Fruit fly (Drosophila melanogaster) whole organism, embryonic: ENCODE measurements around the gene Liprin-alpha.

Experiments used
- Aef1 ChIP-seq: fragments of 200-800 bp; sonication (Bioruptor generic); IDR thresholded peaks from 3 replicates; pipeline ENCODE4 v1.3.6; 2022; ENCODE audit warnings: missing biosample characterization, missing genetic modification characterization
- Atf3 ChIP-seq: fragments of 200-800 bp; sonication (Bioruptor generic); optimal IDR thresholded peaks from 3 replicates; lab custom pipeline; 2016; ENCODE audit warnings: missing biosample characterization, missing genetic modification characterization
- C15 ChIP-seq: fragments of 200-800 bp; sonication (Bioruptor generic); IDR thresholded peaks from 3 replicates; pipeline ENCODE4 v1.3.6; 2022; ENCODE audit warnings: missing biosample characterization, missing genetic modification characterization
- CG10543 ChIP-seq: fragments of 200-800 bp; sonication (Bioruptor generic); optimal IDR thresholded peaks from 3 replicates; lab custom pipeline; 2017; ENCODE audit warnings: missing biosample characterization, mild to moderate bottlenecking, missing genetic modification characterization, moderate library complexity
- CG11456 ChIP-seq: fragments of 200-800 bp; sonication (Bioruptor generic); IDR thresholded peaks from 3 replicates; pipeline ENCODE4 v1.3.6; 2022; ENCODE audit warnings: missing biosample characterization, missing genetic modification characterization
- CG12071 ChIP-seq: fragments of 200-800 bp; sonication (Bioruptor generic); optimal IDR thresholded peaks from 3 replicates; lab custom pipeline; 2018; ENCODE audit warnings: missing biosample characterization, mild to moderate bottlenecking, missing genetic modification characterization
- CG13123 ChIP-seq: fragments of 200-800 bp; sonication (Bioruptor generic); optimal IDR thresholded peaks from 2 replicates; lab custom pipeline; 2016; ENCODE audit warnings: missing biosample characterization, missing genetic modification characterization
- CG1647 ChIP-seq: fragments of 200-800 bp; sonication (Bioruptor generic); optimal IDR thresholded peaks from 3 replicates; lab custom pipeline; 2016; ENCODE audit warnings: missing biosample characterization, missing genetic modification characterization
- CG17361 ChIP-seq: fragments of 200-800 bp; sonication (Bioruptor generic); IDR thresholded peaks from 3 replicates; pipeline ENCODE4 v1.3.6; 2022; ENCODE audit warnings: missing biosample characterization, missing genetic modification characterization
- CG17568 ChIP-seq: fragments of 200-800 bp; sonication (Bioruptor generic); optimal IDR thresholded peaks from 2 replicates; lab custom pipeline; 2018; ENCODE audit warnings: missing biosample characterization, mild to moderate bottlenecking, missing genetic modification characterization, moderate library complexity
- CG17612 ChIP-seq: fragments of 200-800 bp; sonication (Bioruptor generic); IDR thresholded peaks from 2 replicates; pipeline ENCODE4 v1.3.6; 2022; ENCODE audit warnings: missing biosample characterization, missing genetic modification characterization
- CG30431 ChIP-seq: fragments of 200-800 bp; sonication (Bioruptor generic); optimal IDR thresholded peaks from 2 replicates; lab custom pipeline; 2017; ENCODE audit warnings: missing biosample characterization, missing genetic modification characterization
- CG33557 ChIP-seq: fragments of 200-800 bp; sonication (Bioruptor generic); optimal IDR thresholded peaks from 2 replicates; lab custom pipeline; 2019; ENCODE audit warnings: missing biosample characterization, mild to moderate bottlenecking, missing genetic modification characterization, moderate library complexity
- CG34422 ChIP-seq: fragments of 200-800 bp; sonication (Bioruptor generic); IDR thresholded peaks from 3 replicates; pipeline ENCODE4 v1.3.6; 2022; ENCODE audit warnings: missing biosample characterization, missing genetic modification characterization
- CG3995 ChIP-seq: fragments of 200-800 bp; sonication (Bioruptor generic); optimal IDR thresholded peaks from 3 replicates; lab custom pipeline; 2016; ENCODE audit warnings: missing biosample characterization, missing genetic modification characterization
- CG4360 ChIP-seq: fragments of 200-800 bp; sonication (Bioruptor generic); IDR thresholded peaks from 2 replicates; pipeline ENCODE4 v1.3.6; 2022; ENCODE audit warnings: missing biosample characterization, missing genetic modification characterization
- CG6175 ChIP-seq: fragments of 200-800 bp; sonication (Bioruptor generic); IDR thresholded peaks from 3 replicates; pipeline ENCODE4 v1.3.6; 2022; ENCODE audit warnings: missing biosample characterization, missing genetic modification characterization
- CG8359 ChIP-seq: fragments of 200-800 bp; sonication (Bioruptor generic); optimal IDR thresholded peaks from 2 replicates; lab custom pipeline; 2017; ENCODE audit warnings: missing biosample characterization, mild to moderate bottlenecking, missing genetic modification characterization, borderline replicate concordance
- CG9797 ChIP-seq: fragments of 200-800 bp; sonication (Bioruptor generic); optimal IDR thresholded peaks from 3 replicates; lab custom pipeline; 2018; ENCODE audit warnings: missing biosample characterization, mild to moderate bottlenecking, missing genetic modification characterization
- CHES-1-like ChIP-seq: fragments of 200-800 bp; sonication (Bioruptor generic); optimal IDR thresholded peaks from 2 replicates; lab custom pipeline; 2016; ENCODE audit warnings: missing biosample characterization, missing genetic modification characterization
- ERR ChIP-seq: fragments of 200-800 bp; sonication (Bioruptor generic); optimal IDR thresholded peaks from 2 replicates; lab custom pipeline; 2016; ENCODE audit warnings: missing biosample characterization, missing genetic modification characterization
- HLH4C ChIP-seq: fragments of 200-800 bp; sonication (Bioruptor generic); IDR thresholded peaks from 3 replicates; pipeline ENCODE4 v1.3.6; 2022; ENCODE audit warnings: missing biosample characterization, missing genetic modification characterization; ENCODE audit not compliant: partially characterized antibody
- Hr78 ChIP-seq, 2 experiments: fragments of 200-800 bp in 1 of 2; fragments of >200 bp in 1 of 2; sonication (Bioruptor generic) in 1 of 2; optimal IDR thresholded peaks; 2 replicates each; lab custom pipeline; 2017 to 2019; ENCODE audit warnings: missing biosample characterization in 2 of 2, missing genetic modification characterization in 2 of 2, mild to moderate bottlenecking in 1 of 2, moderate library complexity in 1 of 2
- Lhr ChIP-seq: fragments of 200-800 bp; sonication (Bioruptor generic); optimal IDR thresholded peaks from 3 replicates; lab custom pipeline; 2017; ENCODE audit warnings: mild to moderate bottlenecking, missing biosample characterization, missing genetic modification reagents, missing genetic modification characterization
- Meics ChIP-seq: fragments of 200-800 bp; sonication (Bioruptor generic); optimal IDR thresholded peaks from 2 replicates; lab custom pipeline; 2017; ENCODE audit warnings: missing biosample characterization, mild to moderate bottlenecking, missing genetic modification characterization
- Mrtf ChIP-seq: fragments of 200-800 bp; sonication (Bioruptor generic); IDR thresholded peaks from 3 replicates; pipeline ENCODE4 v1.3.6; 2022; ENCODE audit warnings: missing biosample characterization, missing genetic modification characterization
- Nf-YC ChIP-seq: fragments of 200-800 bp; optimal IDR thresholded peaks from 3 replicates; lab custom pipeline; 2019; ENCODE audit warnings: missing biosample characterization, mild to moderate bottlenecking, missing genetic modification characterization, moderate library complexity
- NfI ChIP-seq: fragments of 200-800 bp; sonication (Bioruptor generic); optimal IDR thresholded peaks from 3 replicates; lab custom pipeline; 2018; ENCODE audit warnings: missing biosample characterization, mild to moderate bottlenecking, missing genetic modification characterization, moderate library complexity
- Spps ChIP-seq: fragments of 200-800 bp; sonication (Bioruptor generic); optimal IDR thresholded peaks from 2 replicates; lab custom pipeline; 2018; ENCODE audit warnings: missing biosample characterization, mild to moderate bottlenecking, missing genetic modification characterization
- aop ChIP-seq: fragments of 200-800 bp; sonication (Bioruptor generic); IDR thresholded peaks from 2 replicates; pipeline ENCODE4 v1.3.6; 2022; ENCODE audit warnings: missing biosample characterization, missing genetic modification characterization
- caup ChIP-seq: fragments of 200-800 bp; sonication (Bioruptor generic); optimal IDR thresholded peaks from 3 replicates; lab custom pipeline; 2017; ENCODE audit warnings: missing biosample characterization, mild to moderate bottlenecking, missing genetic modification characterization, moderate library complexity; ENCODE audit not compliant: severe bottlenecking
- chn ChIP-seq: fragments of 200-800 bp; sonication (Bioruptor generic); optimal IDR thresholded peaks from 2 replicates; lab custom pipeline; 2016; ENCODE audit warnings: missing biosample characterization, missing genetic modification characterization
- crc ChIP-seq: fragments of 200-800 bp; sonication (Bioruptor generic); optimal IDR thresholded peaks from 2 replicates; lab custom pipeline; 2016; ENCODE audit warnings: missing biosample characterization, missing genetic modification characterization
- ftz-f1 ChIP-seq: fragments of 200-800 bp; sonication (Bioruptor generic); optimal IDR thresholded peaks from 2 replicates; lab custom pipeline; 2016; ENCODE audit warnings: missing biosample characterization, missing genetic modification characterization
- gce ChIP-seq: fragments of 200-800 bp; sonication (Bioruptor generic); IDR thresholded peaks from 3 replicates; pipeline ENCODE4 v1.3.6; 2022; ENCODE audit warnings: missing biosample characterization, missing genetic modification characterization
- hb ChIP-seq: fragments of 200-800 bp; sonication (Bioruptor generic); IDR thresholded peaks from 3 replicates; pipeline ENCODE4 v1.3.6; 2022; ENCODE audit warnings: missing biosample characterization, missing genetic modification characterization; ENCODE audit not compliant: partially characterized antibody
- kni ChIP-seq: fragments of 200-800 bp; sonication (Bioruptor generic); optimal IDR thresholded peaks from 3 replicates; lab custom pipeline; 2017; ENCODE audit warnings: mild to moderate bottlenecking, missing biosample characterization, missing genetic modification reagents, missing genetic modification characterization
- knrl ChIP-seq: fragments of 200-800 bp; sonication (Bioruptor generic); IDR thresholded peaks from 3 replicates; pipeline ENCODE4 v1.3.6; 2022; ENCODE audit warnings: missing biosample characterization, missing genetic modification characterization; ENCODE audit not compliant: partially characterized antibody
- lbe ChIP-seq: fragments of 200-800 bp; sonication (Bioruptor generic); optimal IDR thresholded peaks from 2 replicates; lab custom pipeline; 2016; ENCODE audit warnings: missing biosample characterization, mild to moderate bottlenecking, missing genetic modification characterization
- pb ChIP-seq: fragments of 200-800 bp; sonication (Bioruptor generic); optimal IDR thresholded peaks from 3 replicates; lab custom pipeline; 2016; ENCODE audit warnings: missing biosample characterization, missing genetic modification characterization
- sisA ChIP-seq: fragments of 200-800 bp; sonication (Bioruptor generic); IDR thresholded peaks from 2 replicates; pipeline ENCODE4 v1.3.6; 2022; ENCODE audit warnings: missing biosample characterization, missing genetic modification characterization
- sna ChIP-seq: fragments of 200-800 bp; sonication (Bioruptor generic); IDR thresholded peaks from 2 replicates; pipeline ENCODE4 v1.3.6; 2022; ENCODE audit warnings: missing biosample characterization, missing genetic modification characterization; ENCODE audit not compliant: partially characterized antibody
- so ChIP-seq: fragments of 200-800 bp; sonication (Bioruptor generic); IDR thresholded peaks from 3 replicates; pipeline ENCODE4 v1.3.6; 2022; ENCODE audit warnings: missing biosample characterization, missing genetic modification characterization
- stc ChIP-seq: fragments of 200-800 bp; sonication (Bioruptor generic); IDR thresholded peaks from 2 replicates; pipeline ENCODE4 v1.3.6; 2022; ENCODE audit warnings: missing biosample characterization, missing genetic modification characterization
- twi ChIP-seq: fragments of 200-800 bp; optimal IDR thresholded peaks from 2 replicates; lab custom pipeline; 2019; ENCODE audit warnings: missing biosample characterization, mild to moderate bottlenecking, missing genetic modification characterization, moderate library complexity
- wek ChIP-seq: fragments of 200-800 bp; sonication (Bioruptor generic); optimal IDR thresholded peaks from 3 replicates; lab custom pipeline; 2018; ENCODE audit warnings: missing biosample characterization, mild to moderate bottlenecking, missing genetic modification characterization, moderate library complexity
- wor ChIP-seq: fragments of 200-800 bp; sonication (Bioruptor generic); IDR thresholded peaks from 2 replicates; pipeline ENCODE4 v1.3.6; 2022; ENCODE audit warnings: missing biosample characterization, missing genetic modification characterization
- z ChIP-seq: fragments of 200-800 bp; sonication (Bioruptor generic); IDR thresholded peaks from 3 replicates; pipeline ENCODE4 v1.3.6; 2022; ENCODE audit warnings: missing biosample characterization, missing genetic modification characterization

Liprin-alpha gene

dm6 chr2L:6683992-6684882, 39.5 kb upstream of the Liprin-alpha start, which contains the start of gene Nhe3 (continued):
- TF ChIP-seq CG10543 (GFP tag; lab: Kevin White, UChicago): peak; percentile 75
- TF ChIP-seq sna (GFP tag; lab: Robert Waterston, UW): no peak; the same call in 1 of the 2 replicates
- TF ChIP-seq crc (GFP tag; lab: Kevin White, UChicago): peak; percentile 53
- peak; percentile 65; the same call in 2 of the 3 replicates for TF ChIP-seq Mrtf (GFP tag; lab: Robert Waterston, UW)
- peak; percentile 68 for TF ChIP-seq HLH4C (GFP tag; lab: Robert Waterston, UW)
- TF ChIP-seq z: no peak
- peak; percentile 61; the same call in 1 of the 3 replicates for TF ChIP-seq knrl (GFP tag; lab: Robert Waterston, UW)
- no peak for TF ChIP-seq hb (GFP tag; lab: Robert Waterston, UW)
- TF ChIP-seq CG6175 (GFP tag; lab: Robert Waterston, UW): 0 out of 3 replicates have a peak, but pooled peaks have one; percentile 42
- peak; percentile 87 for TF ChIP-seq CG17361 (GFP tag; lab: Robert Waterston, UW)
- TF ChIP-seq wek: no peak
- peak; percentile 71; the same call in 1 of the 3 replicates for TF ChIP-seq gce (GFP tag; lab: Robert Waterston, UW)
- TF ChIP-seq aop (GFP tag; lab: Robert Waterston, UW): no peak
- TF ChIP-seq CG11456 (GFP tag; lab: Robert Waterston, UW): peak; percentile 87
- TF ChIP-seq CG33557 (GFP tag; lab: Kevin White, UChicago): peak; percentile 30
- TF ChIP-seq ERR (GFP tag; lab: Kevin White, UChicago): peak; percentile 67
- TF ChIP-seq Meics (GFP tag; lab: Kevin White, UChicago): peak; percentile 77
- peak; percentile 72 for TF ChIP-seq wor (GFP tag; lab: Robert Waterston, UW)
- TF ChIP-seq CG30431 (GFP tag; lab: Kevin White, UChicago): peak; percentile 70
- TF ChIP-seq NfI (GFP tag; lab: Kevin White, UChicago): peak; percentile 75
- peak; percentile 85 for TF ChIP-seq CG3995 (GFP tag; lab: Kevin White, UChicago)
- TF ChIP-seq chn: peak; percentile 81
- TF ChIP-seq lbe (GFP tag; lab: Kevin White, UChicago): peak; percentile 48
- peak; percentile 89 for TF ChIP-seq Aef1 (GFP tag; lab: Robert Waterston, UW)
- TF ChIP-seq Hr78 (GFP tag; optimal IDR thresholded peaks at IDR 0.05; lab: Kevin White, UChicago): peak in 1 of 2 experiments; percentile 82
- TF ChIP-seq ftz-f1: no peak
- peak; percentile 55 for TF ChIP-seq CG13123 (GFP tag; lab: Kevin White, UChicago)
- TF ChIP-seq Atf3 (GFP tag; lab: Kevin White, UChicago): peak; percentile 70
- peak; percentile 79 for TF ChIP-seq caup
- TF ChIP-seq so (GFP tag; lab: Robert Waterston, UW): peak; percentile 86
- TF ChIP-seq CG17612 (GFP tag; lab: Robert Waterston, UW): peak; percentile 59; the same call in 1 of the 2 replicates
- TF ChIP-seq stc: peak; percentile 74
- TF ChIP-seq Spps (tag; lab: Kevin White, UChicago): peak; percentile 61
- TF ChIP-seq CG8359: peak; percentile 24
- peak; percentile 74 for TF ChIP-seq CG9797
- peak; percentile 86 for TF ChIP-seq CHES-1-like (GFP tag; lab: Kevin White, UChicago)
- TF ChIP-seq Nf-YC (tag; lab: Kevin White, UChicago): peak; percentile 67
- TF ChIP-seq CG17568 (GFP tag; lab: Kevin White, UChicago): peak; percentile 70
- TF ChIP-seq C15 (GFP tag; lab: Robert Waterston, UW): peak; percentile 65; the same call in 1 of the 3 replicates
- no peak for TF ChIP-seq kni (GFP tag; lab: Kevin White, UChicago)
- peak; percentile 68 for TF ChIP-seq Lhr (GFP tag; lab: Kevin White, UChicago)
- peak; percentile 70 for TF ChIP-seq CG1647
- peak; percentile 56 for TF ChIP-seq twi
- peak; percentile 84 for TF ChIP-seq sisA (GFP tag; lab: Robert Waterston, UW)
- TF ChIP-seq CG12071 (GFP tag; lab: Kevin White, UChicago): peak; percentile 9
- TF ChIP-seq pb (GFP tag; lab: Kevin White, UChicago): peak; percentile 63
- no peak for TF ChIP-seq CG4360 (GFP tag; lab: Robert Waterston, UW)
- peak; percentile 77 for TF ChIP-seq CG34422
